Fruit fly (Drosophila melanogaster) Kc167 (cell line): ENCODE data around the gene LeuRS.

Experiments used
- Myc ChIP-seq: fragments of >200 bp; optimal IDR thresholded peaks from 2 replicates; lab custom pipeline; 2017; ENCODE audit warnings: missing external identifiers
- Sin3A ChIP-seq: fragments of >200 bp; optimal IDR thresholded peaks from 2 replicates; lab custom pipeline; 2018; ENCODE audit warnings: missing external identifiers
- h ChIP-seq: fragments of >200 bp; optimal IDR thresholded peaks from 3 replicates; lab custom pipeline; 2018; ENCODE audit warnings: missing external identifiers
- insv ChIP-seq: fragments of >200 bp; optimal IDR thresholded peaks from 3 replicates; lab custom pipeline; 2018; ENCODE audit warnings: missing external identifiers
- psq ChIP-seq: fragments of >200 bp; optimal IDR thresholded peaks from 2 replicates; lab custom pipeline; 2017; ENCODE audit warnings: missing external identifiers
- ttk ChIP-seq: sonication (Bioruptor generic); optimal IDR thresholded peaks from 2 replicates; lab custom pipeline; 2017; ENCODE audit warnings: missing external identifiers

- TF ChIP-seq Sin3A (lab: Kevin White, UChicago) (no peak), psq (lab: Kevin White, UChicago) (no peak), ttk (lab: Kevin White, UChicago) (no peak), insv (lab: Kevin White, UChicago) (no peak), h (lab: Kevin White, UChicago) (no peak), Myc (no peak)
These were observed 45.2 kb upstream of the LeuRS start for dm6 chr2L:3559647-3560046.
